Worm (Caenorhabditis elegans) whole organism, mixed stage, embryonic: ENCODE measurements around the gene hpr-9.
A peak's percentile ranks its signal among the peaks of the same experiment; 100 is the strongest.

Source experiments
- blmp-1 ChIP-seq: fragments of 150-350 bp; optimal IDR thresholded peaks from 2 replicates; lab custom pipeline; 2014; ENCODE audit warnings: missing biosample characterization, missing genetic modification characterization
- ceh-83 ChIP-seq: fragments of 200-800 bp; sonication (Bioruptor generic); optimal IDR thresholded peaks from 2 replicates; lab custom pipeline; 2018; ENCODE audit warnings: mild to moderate bottlenecking, missing genetic modification characterization, missing compliant biosample characterization
- cnd-1 ChIP-seq: fragments of 200-800 bp; sonication (Bioruptor generic); optimal IDR thresholded peaks from 2 replicates; lab custom pipeline; 2018; ENCODE audit warnings: mild to moderate bottlenecking, missing genetic modification characterization, missing compliant biosample characterization
- ham-2 ChIP-seq: fragments of 200-800 bp; sonication (Bioruptor generic); optimal IDR thresholded peaks from 2 replicates; lab custom pipeline; 2018; ENCODE audit warnings: mild to moderate bottlenecking, missing genetic modification characterization, missing compliant biosample characterization
- hlh-1 ChIP-seq: fragments of 150-350 bp; optimal IDR thresholded peaks from 2 replicates; lab custom pipeline; 2014; ENCODE audit warnings: missing biosample characterization, missing genetic modification reagents, missing genetic modification characterization

Gene hpr-9

ce11 chrIII:10666640-10667039, 45.3 kb downstream of the hpr-9 start:
- TF ChIP-seq hlh-1 (tag; lab: Kevin White, UChicago) = peak; percentile 96
- no peak for TF ChIP-seq ham-2 (GFP tag; lab: Kevin White, UChicago)

ce11 chrIII:10671894-10672293, 50.5 kb downstream of the hpr-9 start:
- TF ChIP-seq ceh-83 (GFP tag; lab: Kevin White, UChicago) (peak; percentile 42), ham-2 (GFP tag; lab: Kevin White, UChicago) (peak; percentile 10), blmp-1 (tag; lab: Kevin White, UChicago) (peak; percentile 70), cnd-1 (no peak)
